Worm (Caenorhabditis elegans) whole organism, dauer: ENCODE results near the gene egl-26.

Experiments used
- unc-62 ChIP-seq: sonication (generic microtip); optimal IDR thresholded peaks from 2 replicates; lab custom pipeline; 2017; ENCODE audit warnings: missing biosample characterization, missing genetic modification reagents, missing genetic modification characterization

Gene egl-26

ce11 chrII:69354-69753 is at the start of gene egl-26:
Gene egl-26, plus strand, starts transcription at chrII:69654.
- no peak for TF ChIP-seq unc-62 (GFP tag; lab: Kevin White, UChicago)

- no peak for TF ChIP-seq unc-62 (GFP tag; lab: Kevin White, UChicago)
These were observed 47.5 kb upstream of the egl-26 start for ce11 chrII:21953-22352.

ce11 chrII:23025-23424 is 46.4 kb upstream of the egl-26 start, which contains the start of gene sqt-2:
Gene sqt-2, plus strand, starts transcription at chrII:23325.
- no peak for TF ChIP-seq unc-62 (GFP tag; lab: Kevin White, UChicago)

ce11 chrII:23739-24138 is 45.7 kb upstream of the egl-26 start:
- TF ChIP-seq unc-62 (GFP tag; lab: Kevin White, UChicago), result no peak

- TF ChIP-seq unc-62 (GFP tag; lab: Kevin White, UChicago), result no peak
These were observed 44.9 kb upstream of the egl-26 start, which contains the start of gene enee-1 for ce11 chrII:24559-24998. Gene enee-1, plus strand, starts transcription at chrII:24666.

ce11 chrII:28283-28682 is 41.2 kb upstream of the egl-26 start, which contains the start of gene F23F1.4:
Gene F23F1.4, minus strand, starts transcription at chrII:28423.
- no peak for TF ChIP-seq unc-62 (GFP tag; lab: Kevin White, UChicago)

- no peak for TF ChIP-seq unc-62 (GFP tag; lab: Kevin White, UChicago)
These were observed 39.9 kb upstream of the egl-26 start for ce11 chrII:29578-29977.

- no peak for TF ChIP-seq unc-62 (GFP tag; lab: Kevin White, UChicago)
These were observed 37.9 kb upstream of the egl-26 start, which contains the start of the genes F23F1.5 and fbxc-54 for ce11 chrII:31521-31920. Gene F23F1.5, minus strand, starts transcription at chrII:31584. Gene fbxc-54, plus strand, starts transcription at chrII:31719.

- TF ChIP-seq unc-62 (GFP tag; lab: Kevin White, UChicago), result no peak
These were observed 35.5 kb upstream of the egl-26 start, which contains the start of gene F23F1.2 for ce11 chrII:33904-34303. Gene F23F1.2, plus strand, starts transcription at chrII:34204.

- no peak for TF ChIP-seq unc-62 (GFP tag; lab: Kevin White, UChicago)
These were observed 32.2 kb upstream of the egl-26 start, which contains the start of gene F23F1.6 for ce11 chrII:37213-37612. Gene F23F1.6, minus strand, starts transcription at chrII:37313.

- no peak for TF ChIP-seq unc-62 (GFP tag; lab: Kevin White, UChicago)
These were observed 30.0 kb upstream of the egl-26 start, which contains the start of gene spp-24 for ce11 chrII:39437-39836. Gene spp-24, minus strand, starts transcription at chrII:39537.

ce11 chrII:41914-42313 is 27.5 kb upstream of the egl-26 start, which contains the start of gene F23F1.10:
Gene F23F1.10, minus strand, starts transcription at chrII:41982.
- no peak for TF ChIP-seq unc-62 (GFP tag; lab: Kevin White, UChicago)

- no peak for TF ChIP-seq unc-62 (GFP tag; lab: Kevin White, UChicago)
These were observed 25.8 kb upstream of the egl-26 start, which contains the start of gene nfyc-1 for ce11 chrII:43640-44039. Gene nfyc-1, plus strand, starts transcription at chrII:43907.

ce11 chrII:44740-45139 is 24.7 kb upstream of the egl-26 start, which contains the start of gene rpoa-49:
Gene rpoa-49, plus strand, starts transcription at chrII:45040.
- no peak for TF ChIP-seq unc-62 (GFP tag; lab: Kevin White, UChicago)

- TF ChIP-seq unc-62 (GFP tag; lab: Kevin White, UChicago), result no peak
These were observed 23.3 kb upstream of the egl-26 start, which contains the start of gene rpt-4 for ce11 chrII:46116-46515. Gene rpt-4, minus strand, starts transcription at chrII:46216.

- no peak for TF ChIP-seq unc-62 (GFP tag; lab: Kevin White, UChicago)
These were observed 22.2 kb upstream of the egl-26 start, which contains the start of gene C23H3.5 for ce11 chrII:47280-47679. Gene C23H3.5, plus strand, starts transcription at chrII:47580.

- TF ChIP-seq unc-62 (GFP tag; lab: Kevin White, UChicago), result no peak
These were observed 18.6 kb upstream of the egl-26 start for ce11 chrII:50862-51261.
